Fruit fly (Drosophila melanogaster) whole organism, prepupa: ENCODE data around the gene CG7728.

Experiments used
- CG10669 ChIP-seq: fragments of 200-800 bp; sonication (Bioruptor generic); optimal IDR thresholded peaks from 3 replicates; lab custom pipeline; 2018; ENCODE audit warnings: missing biosample characterization, mild to moderate bottlenecking, missing genetic modification characterization, moderate library complexity
- CG11294 ChIP-seq: fragments of 200-800 bp; sonication (Bioruptor generic); IDR thresholded peaks from 2 replicates; pipeline ENCODE4 v1.3.6; 2022; ENCODE audit warnings: missing biosample characterization, missing genetic modification characterization
- CG11762 ChIP-seq: fragments of 200-800 bp; sonication (Bioruptor generic); optimal IDR thresholded peaks from 3 replicates; lab custom pipeline; 2016; ENCODE audit warnings: missing biosample characterization, missing genetic modification characterization; ENCODE audit not compliant: insufficient read depth
- CG11902 ChIP-seq: fragments of 200-800 bp; sonication (Bioruptor generic); optimal IDR thresholded peaks from 3 replicates; lab custom pipeline; 2016; ENCODE audit warnings: missing biosample characterization, missing genetic modification characterization
- CG1621 ChIP-seq: fragments of 200-800 bp; sonication (Bioruptor generic); optimal IDR thresholded peaks from 3 replicates; lab custom pipeline; 2018; ENCODE audit warnings: missing biosample characterization, mild to moderate bottlenecking, missing genetic modification characterization
- CG16779 ChIP-seq: fragments of 200-800 bp; sonication (Bioruptor generic); optimal IDR thresholded peaks from 3 replicates; lab custom pipeline; 2017; ENCODE audit warnings: missing biosample characterization, mild to moderate bottlenecking, missing genetic modification characterization
- CG3032 ChIP-seq: fragments of 200-800 bp; optimal IDR thresholded peaks from 2 replicates; lab custom pipeline; 2019; ENCODE audit warnings: missing biosample characterization, mild to moderate bottlenecking, missing genetic modification characterization, moderate library complexity
- CG31627 ChIP-seq: fragments of 200-800 bp; sonication (Bioruptor generic); optimal IDR thresholded peaks from 3 replicates; lab custom pipeline; 2016; ENCODE audit warnings: missing biosample characterization, missing genetic modification characterization
- CG32006 ChIP-seq: fragments of 200-800 bp; sonication (Bioruptor generic); optimal IDR thresholded peaks from 3 replicates; lab custom pipeline; 2017; ENCODE audit warnings: missing biosample characterization, mild to moderate bottlenecking, missing genetic modification characterization
- CG34406 ChIP-seq: fragments of 200-800 bp; sonication (Bioruptor generic); optimal IDR thresholded peaks from 3 replicates; lab custom pipeline; 2016; ENCODE audit warnings: missing biosample characterization, missing genetic modification characterization
- CG3919 ChIP-seq: fragments of 200-800 bp; sonication (Bioruptor generic); optimal IDR thresholded peaks from 3 replicates; lab custom pipeline; 2016; ENCODE audit warnings: missing biosample characterization, missing genetic modification characterization
- CG4318 ChIP-seq: fragments of 200-800 bp; sonication (Bioruptor generic); optimal IDR thresholded peaks from 3 replicates; lab custom pipeline; 2017; ENCODE audit warnings: missing biosample characterization, mild to moderate bottlenecking, missing genetic modification characterization
- CG6163 ChIP-seq: fragments of 200-800 bp; sonication (Bioruptor generic); IDR thresholded peaks from 3 replicates; pipeline ENCODE4 v1.3.6; 2022; ENCODE audit warnings: missing biosample characterization, missing genetic modification characterization
- CG6276 ChIP-seq: fragments of 200-800 bp; sonication (Bioruptor generic); optimal IDR thresholded peaks from 2 replicates; lab custom pipeline; 2017; ENCODE audit warnings: missing biosample characterization, mild to moderate bottlenecking, missing genetic modification characterization
- CG6792 ChIP-seq: fragments of 200-800 bp; sonication (Bioruptor generic); optimal IDR thresholded peaks from 3 replicates; lab custom pipeline; 2016; ENCODE audit warnings: missing biosample characterization, missing genetic modification characterization
- CG6808 ChIP-seq: fragments of 200-800 bp; sonication (Bioruptor generic); optimal IDR thresholded peaks from 3 replicates; lab custom pipeline; 2017; ENCODE audit warnings: missing biosample characterization, missing genetic modification characterization, mild to moderate bottlenecking, moderate library complexity, missing genetic modification reagents
- CG6854 ChIP-seq: fragments of 200-800 bp; sonication (Bioruptor generic); optimal IDR thresholded peaks from 2 replicates; lab custom pipeline; 2017; ENCODE audit warnings: missing biosample characterization, mild to moderate bottlenecking, missing genetic modification characterization
- CG7368 ChIP-seq: fragments of 200-800 bp; sonication (Bioruptor generic); optimal IDR thresholded peaks from 3 replicates; lab custom pipeline; 2016; ENCODE audit warnings: missing biosample characterization, missing genetic modification characterization
- CG8632 ChIP-seq: fragments of 200-800 bp; sonication (Bioruptor generic); optimal IDR thresholded peaks from 3 replicates; lab custom pipeline; 2016; ENCODE audit warnings: missing biosample characterization, missing genetic modification characterization
- CG9139 ChIP-seq: fragments of 200-800 bp; sonication (Bioruptor generic); optimal IDR thresholded peaks from 3 replicates; lab custom pipeline; 2017; ENCODE audit warnings: missing biosample characterization, mild to moderate bottlenecking, missing genetic modification characterization
- Eip75B ChIP-seq: fragments of 200-800 bp; sonication (Bioruptor generic); optimal IDR thresholded peaks from 3 replicates; lab custom pipeline; 2016; ENCODE audit warnings: missing biosample characterization, missing genetic modification characterization
- Eip93F ChIP-seq: fragments of 200-800 bp; sonication (Bioruptor generic); optimal IDR thresholded peaks from 2 replicates; lab custom pipeline; 2016; ENCODE audit warnings: missing biosample characterization, mild to moderate bottlenecking, missing genetic modification characterization
- Ets21C ChIP-seq: fragments of 200-800 bp; sonication (Bioruptor generic); optimal IDR thresholded peaks from 3 replicates; lab custom pipeline; 2016; ENCODE audit warnings: missing biosample characterization, missing genetic modification characterization
- Ets96B ChIP-seq: fragments of 200-800 bp; optimal IDR thresholded peaks from 2 replicates; lab custom pipeline; 2019; ENCODE audit warnings: missing biosample characterization, mild to moderate bottlenecking, missing genetic modification characterization, moderate library complexity
- Gug ChIP-seq: fragments of 200-800 bp; sonication (Bioruptor generic); IDR thresholded peaks from 2 replicates; pipeline ENCODE4 v1.3.6; 2022; ENCODE audit warnings: missing biosample characterization, missing genetic modification characterization
- Hr38 ChIP-seq: sonication (Bioruptor generic); optimal IDR thresholded peaks from 2 replicates; lab custom pipeline; 2016; ENCODE audit warnings: missing biosample characterization, missing genetic modification characterization
- Hr39 ChIP-seq: fragments of 200-800 bp; sonication (Bioruptor generic); optimal IDR thresholded peaks from 2 replicates; lab custom pipeline; 2016; ENCODE audit warnings: missing biosample characterization, missing genetic modification characterization
- Hr4 ChIP-seq: fragments of 200-800 bp; sonication (Bioruptor generic); optimal IDR thresholded peaks from 3 replicates; lab custom pipeline; 2016; ENCODE audit warnings: missing biosample characterization, missing genetic modification characterization
- OdsH ChIP-seq: fragments of 200-800 bp; sonication (Bioruptor generic); optimal IDR thresholded peaks from 3 replicates; lab custom pipeline; 2016; ENCODE audit warnings: missing biosample characterization, missing genetic modification characterization
- Smox ChIP-seq: fragments of 200-800 bp; sonication (Bioruptor generic); optimal IDR thresholded peaks from 3 replicates; lab custom pipeline; 2016; ENCODE audit warnings: missing biosample characterization, missing genetic modification characterization
- Sox102F ChIP-seq: fragments of 200-800 bp; sonication (Bioruptor generic); optimal IDR thresholded peaks from 2 replicates; lab custom pipeline; 2016; ENCODE audit warnings: missing biosample characterization, mild to moderate bottlenecking, missing genetic modification characterization
- Sox14 ChIP-seq: fragments of 200-800 bp; sonication (Bioruptor generic); optimal IDR thresholded peaks from 3 replicates; lab custom pipeline; 2016; ENCODE audit warnings: missing biosample characterization, missing genetic modification characterization
- Sox15 ChIP-seq: fragments of 200-800 bp; sonication (Bioruptor generic); optimal IDR thresholded peaks from 3 replicates; lab custom pipeline; 2016; ENCODE audit warnings: missing biosample characterization, missing genetic modification characterization
- achi ChIP-seq: fragments of 200-800 bp; sonication (Bioruptor generic); optimal IDR thresholded peaks from 3 replicates; lab custom pipeline; 2016; ENCODE audit warnings: missing biosample characterization, missing genetic modification characterization
- cyc ChIP-seq: fragments of 200-800 bp; sonication (Bioruptor generic); optimal IDR thresholded peaks from 3 replicates; lab custom pipeline; 2016; ENCODE audit warnings: missing biosample characterization, missing genetic modification characterization
- dsx ChIP-seq: fragments of 200-800 bp; optimal IDR thresholded peaks from 3 replicates; lab custom pipeline; 2019; ENCODE audit warnings: missing biosample characterization, mild to moderate bottlenecking, missing genetic modification characterization, moderate library complexity; ENCODE audit not compliant: poor library complexity, severe bottlenecking
- eg ChIP-seq: fragments of 200-800 bp; sonication (Bioruptor generic); IDR thresholded peaks from 3 replicates; pipeline ENCODE4 v1.3.6; 2022; ENCODE audit warnings: missing biosample characterization, missing genetic modification characterization
- esn ChIP-seq: fragments of 200-800 bp; sonication (Bioruptor generic); optimal IDR thresholded peaks from 2 replicates; lab custom pipeline; 2016; ENCODE audit warnings: missing biosample characterization, mild to moderate bottlenecking, missing genetic modification characterization, moderate library complexity
- fd59A ChIP-seq: fragments of 200-800 bp; sonication (Bioruptor generic); optimal IDR thresholded peaks from 2 replicates; lab custom pipeline; 2017; ENCODE audit warnings: missing biosample characterization, mild to moderate bottlenecking, missing genetic modification characterization, missing genetic modification reagents
- fd85E ChIP-seq: fragments of 200-800 bp; sonication (Bioruptor generic); optimal IDR thresholded peaks from 3 replicates; lab custom pipeline; 2016; ENCODE audit warnings: missing biosample characterization, missing genetic modification characterization
- fkh ChIP-seq: fragments of 200-800 bp; sonication (Bioruptor generic); optimal IDR thresholded peaks from 3 replicates; lab custom pipeline; 2017; ENCODE audit warnings: missing biosample characterization, mild to moderate bottlenecking, missing genetic modification characterization, moderate library complexity
- net ChIP-seq: fragments of 200-800 bp; sonication (Bioruptor generic); optimal IDR thresholded peaks from 3 replicates; lab custom pipeline; 2016; ENCODE audit warnings: missing biosample characterization, missing genetic modification characterization
- salr ChIP-seq, 2 experiments: fragments of 200-800 bp; sonication (Bioruptor generic); optimal IDR thresholded peaks; 3 replicates each; lab custom pipeline; 2016 to 2018; ENCODE audit warnings: missing biosample characterization in 2 of 2, missing genetic modification characterization in 2 of 2, mild to moderate bottlenecking in 1 of 2
- spab ChIP-seq: fragments of 200-800 bp; sonication (Bioruptor generic); optimal IDR thresholded peaks from 2 replicates; lab custom pipeline; 2017; ENCODE audit warnings: missing biosample characterization, mild to moderate bottlenecking, missing genetic modification characterization, missing genetic modification reagents
- ss ChIP-seq, 2 experiments: fragments of 200-800 bp; sonication (Bioruptor generic); optimal IDR thresholded peaks; 2 replicates in 1 of 2; 3 replicates in 1 of 2; lab custom pipeline; 2017 to 2018; ENCODE audit warnings: mild to moderate bottlenecking in 2 of 2, missing biosample characterization in 2 of 2, missing genetic modification characterization in 2 of 2, moderate library complexity in 1 of 2
- topi ChIP-seq: fragments of 200-800 bp; sonication (Bioruptor generic); optimal IDR thresholded peaks from 3 replicates; lab custom pipeline; 2016; ENCODE audit warnings: missing biosample characterization, missing genetic modification characterization
- vri ChIP-seq: fragments of 200-800 bp; sonication (Bioruptor generic); optimal IDR thresholded peaks from 3 replicates; lab custom pipeline; 2016; ENCODE audit warnings: missing biosample characterization, mild to moderate bottlenecking, missing genetic modification characterization

Gene CG7728

DNA sequence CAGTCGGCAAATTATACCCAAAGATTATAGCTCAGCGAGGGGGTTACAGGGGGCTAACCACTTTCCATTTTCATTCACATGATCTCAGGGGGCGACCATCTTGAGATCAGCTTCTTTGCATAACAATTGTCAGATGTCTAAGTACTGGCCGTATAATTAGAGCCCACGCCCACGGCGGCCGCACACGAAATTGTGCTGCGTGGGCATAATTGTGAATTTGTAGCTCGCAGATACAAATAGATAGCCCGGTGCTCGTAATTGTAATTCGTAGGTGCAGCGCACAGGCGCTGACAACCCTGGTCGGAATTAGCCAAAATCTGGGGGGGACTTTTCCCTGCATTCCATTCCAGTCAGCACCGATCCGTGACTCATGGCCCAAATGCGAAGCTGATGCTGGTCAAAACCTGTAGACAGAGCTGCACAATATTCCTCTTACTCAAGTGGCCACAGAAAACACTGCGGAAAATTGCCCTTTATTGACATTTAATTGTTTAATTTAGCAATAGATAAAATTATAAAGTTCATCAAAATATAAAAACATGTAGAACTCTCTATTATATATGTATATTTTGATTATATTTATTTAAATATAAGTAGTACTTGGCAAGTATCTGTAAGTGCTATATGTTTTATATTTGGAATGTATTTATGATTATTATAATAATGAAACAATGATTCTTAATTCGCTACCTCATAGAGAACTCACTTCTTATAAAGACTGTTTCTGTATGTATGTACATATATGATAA, 44.6 kb upstream of the CG7728 start (continued):
- TF ChIP-seq Ets96B (peak; percentile 16), CG32006 (GFP tag; lab: Kevin White, UChicago) (peak; percentile 51), Hr39 (no peak), cyc (GFP tag; lab: Kevin White, UChicago) (no peak), CG11902 (no peak), Hr38 (GFP tag; lab: Kevin White, UChicago) (no peak), CG11762 (GFP tag; lab: Kevin White, UChicago) (no peak), CG6792 (peak; percentile 2), Ets21C (GFP tag; lab: Kevin White, UChicago) (no peak), CG3919 (no peak), Sox14 (GFP tag; lab: Kevin White, UChicago) (no peak), Eip93F (no peak), CG6276 (GFP tag; lab: Kevin White, UChicago) (peak; percentile 63), achi (GFP tag; lab: Kevin White, UChicago) (peak; percentile 28), OdsH (peak; percentile 17)

DNA sequence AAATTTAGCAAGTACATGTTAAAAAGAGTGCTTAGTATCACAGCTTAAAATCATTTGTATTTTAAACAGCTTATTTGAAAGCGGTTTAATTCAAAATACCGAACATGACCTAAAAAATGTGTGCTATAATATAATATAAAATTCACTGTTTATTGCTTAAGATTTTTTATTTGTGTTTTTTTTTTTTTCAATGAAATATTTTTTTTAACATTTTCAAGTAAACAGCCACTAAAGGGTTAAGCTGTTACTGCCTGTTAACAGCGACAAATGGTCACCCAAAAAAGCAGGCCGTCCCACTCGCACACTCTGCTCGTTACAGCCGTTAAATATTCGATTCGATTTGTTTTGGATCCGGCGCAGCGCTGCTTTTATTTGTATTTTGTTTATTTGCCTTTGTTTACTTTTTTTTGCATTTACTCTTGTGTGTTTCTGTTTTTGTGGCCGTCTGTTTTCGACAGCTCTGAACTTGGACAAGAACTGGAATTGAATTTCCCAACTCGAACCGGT, 41.6 kb upstream of the CG7728 start:
- peak; percentile 59 for TF ChIP-seq CG7368 (GFP tag; lab: Kevin White, UChicago)
- no peak for TF ChIP-seq fd85E (GFP tag; lab: Kevin White, UChicago)
- TF ChIP-seq CG1621: no peak
- peak; percentile 59 for TF ChIP-seq CG6276 (GFP tag; lab: Kevin White, UChicago)
- TF ChIP-seq Eip75B: peak; percentile 54
- peak; percentile 14 for TF ChIP-seq CG3032 (tag; lab: Kevin White, UChicago)
- peak; percentile 24 for TF ChIP-seq CG6854 (GFP tag; lab: Kevin White, UChicago)
- TF ChIP-seq Sox15 (GFP tag; lab: Kevin White, UChicago): no peak
- TF ChIP-seq achi (GFP tag; lab: Kevin White, UChicago): peak; percentile 8
- TF ChIP-seq CG11902: no peak
- peak; percentile 32 for TF ChIP-seq spab (GFP tag; lab: Kevin White, UChicago)
- no peak for TF ChIP-seq CG8632 (GFP tag; lab: Kevin White, UChicago)
- TF ChIP-seq esn: peak; percentile 69
- TF ChIP-seq CG6163 (GFP tag; lab: Robert Waterston, UW): no peak
- no peak for TF ChIP-seq CG31627 (GFP tag; lab: Kevin White, UChicago)
- TF ChIP-seq Gug: no peak
- peak; percentile 24 for TF ChIP-seq CG6808 (GFP tag; lab: Kevin White, UChicago)
- TF ChIP-seq CG9139 (GFP tag; lab: Kevin White, UChicago): peak; percentile 18
- peak; percentile 9 for TF ChIP-seq net
- peak; percentile 16 for TF ChIP-seq dsx (GFP tag; lab: Kevin White, UChicago)
- TF ChIP-seq eg (GFP tag; lab: Robert Waterston, UW): peak; percentile 47; the same call in 2 of the 3 replicates
- peak; percentile 39 for TF ChIP-seq CG4318 (GFP tag; lab: Kevin White, UChicago)
- peak; percentile 34 for TF ChIP-seq CG10669 (GFP tag; lab: Kevin White, UChicago)
- peak; percentile 62 for TF ChIP-seq CG11762 (GFP tag; lab: Kevin White, UChicago)
- peak; percentile 65 for TF ChIP-seq Sox102F
- peak; percentile 20 for TF ChIP-seq Hr39
- peak in 1 of 2 experiments; percentile 49 for TF ChIP-seq ss (GFP tag; optimal IDR thresholded peaks at IDR 0.05; lab: Kevin White, UChicago)
- TF ChIP-seq CG6792: peak; percentile 52
- TF ChIP-seq vri (GFP tag; lab: Kevin White, UChicago): no peak
- peak; percentile 52 for TF ChIP-seq CG34406 (GFP tag; lab: Kevin White, UChicago)
- peak; percentile 74 for TF ChIP-seq fkh
- TF ChIP-seq salr (GFP tag; optimal IDR thresholded peaks at IDR 0.05; lab: Kevin White, UChicago): peak in 1 of 2 experiments; percentile 42
- peak; percentile 51 for TF ChIP-seq CG32006 (GFP tag; lab: Kevin White, UChicago)
- TF ChIP-seq Smox: peak; percentile 61
- TF ChIP-seq topi (GFP tag; lab: Kevin White, UChicago): peak; percentile 66
- TF ChIP-seq CG16779 (tag; lab: Kevin White, UChicago): peak; percentile 15
- TF ChIP-seq fd59A: no peak
- TF ChIP-seq Ets96B: no peak
- peak; percentile 8; the same call in 1 of the 2 replicates for TF ChIP-seq CG11294 (GFP tag; lab: Robert Waterston, UW)
- no peak for TF ChIP-seq Hr38 (GFP tag; lab: Kevin White, UChicago)
- peak; percentile 43 for TF ChIP-seq Hr4 (GFP tag; lab: Kevin White, UChicago)
